Worm (Caenorhabditis elegans): ENCODE measurements around the gene F20H11.1.

F20H11.1 gene

ce11 chrIII:6581585-6581984 lies 10.4 kb downstream of the F20H11.1 start, which contains the start of gene acr-21:
acr-21 (plus strand) TSS chrIII:6581885.
- no peak for TF ChIP-seq athp-1 (tag; optimal IDR thresholded peaks at IDR 0.05)
- TF ChIP-seq F55B11.4 (tag; optimal IDR thresholded peaks at IDR 0.05; ENCODE audit: borderline replicate concordance, insufficient read depth), result no peak
- TF ChIP-seq hrde-1 (tag; optimal IDR thresholded peaks at IDR 0.05; ENCODE audit: borderline replicate concordance), result no peak
- no peak for TF ChIP-seq Y53G8AR.9 (GFP tag; conservative IDR thresholded peaks at IDR 0.05)
- TF ChIP-seq zim-3 (tag; optimal IDR thresholded peaks at IDR 0.05), result no peak
- no peak for TF ChIP-seq let-607 (tag; optimal IDR thresholded peaks at IDR 0.05)
- no peak for TF ChIP-seq Y53F4B.3 (GFP tag; IDR thresholded peaks at IDR 0.05)
- TF ChIP-seq somi-1 (GFP tag; optimal IDR thresholded peaks at IDR 0.05), result no peak
- TF ChIP-seq unc-62 (GFP tag; optimal IDR thresholded peaks at IDR 0.05), result no peak
- TF ChIP-seq dpff-1 (tag; optimal IDR thresholded peaks at IDR 0.05), result no peak
- TF ChIP-seq die-1 (tag; optimal IDR thresholded peaks at IDR 0.05), result no peak
- no peak for TF ChIP-seq T07F8.4 (tag; optimal IDR thresholded peaks at IDR 0.05)
- TF ChIP-seq B0261.1 (tag; optimal IDR thresholded peaks at IDR 0.05), result no peak
- no peak for TF ChIP-seq lag-1 (GFP tag; IDR thresholded peaks at IDR 0.05)

- no peak for TF ChIP-seq nfya-2 (GFP tag; IDR thresholded peaks at IDR 0.05)
- TF ChIP-seq cebp-1 (GFP tag; IDR thresholded peaks at IDR 0.05), result no peak
- no peak for TF ChIP-seq cebp-1 (tag; optimal IDR thresholded peaks at IDR 0.05)
- TF ChIP-seq mxl-1 (tag; optimal IDR thresholded peaks at IDR 0.05), result no peak
- no peak for TF ChIP-seq ama-1 (optimal IDR thresholded peaks at IDR 0.05)
- no peak for TF ChIP-seq ama-1 (GFP tag; optimal IDR thresholded peaks at IDR 0.05)
- no peak for TF ChIP-seq B0261.1 (tag; optimal IDR thresholded peaks at IDR 0.05)
- TF ChIP-seq nhr-90 (tag; optimal IDR thresholded peaks at IDR 0.05), result no peak
- TF ChIP-seq F22D6.2 (tag; optimal IDR thresholded peaks at IDR 0.05), result no peak
- TF ChIP-seq cebp-2 (GFP tag; IDR thresholded peaks at IDR 0.05), result no peak
- no peak for TF ChIP-seq ztf-25 (GFP tag; IDR thresholded peaks at IDR 0.05)
- no peak for TF ChIP-seq lin-54 (GFP tag; optimal IDR thresholded peaks at IDR 0.05)
- no peak for TF ChIP-seq Y56A3A.18 (GFP tag; IDR thresholded peaks at IDR 0.05)
- TF ChIP-seq F55B11.4 (tag; optimal IDR thresholded peaks at IDR 0.05; ENCODE audit: borderline replicate concordance, insufficient read depth), result no peak
- no peak for TF ChIP-seq unc-62 (GFP tag; optimal IDR thresholded peaks at IDR 0.05)
- no peak for TF ChIP-seq xnd-1 (tag; optimal IDR thresholded peaks at IDR 0.05)
- no peak for TF ChIP-seq hmg-20 (GFP tag; IDR thresholded peaks at IDR 0.05)
- TF ChIP-seq lsl-1 (GFP tag; optimal IDR thresholded peaks at IDR 0.05), result no peak
Observed at ce11 chrIII:6579398-6579797, 12.6 kb downstream of the F20H11.1 start, which contains the start of gene F27B3.8. F27B3.8 (plus strand) TSS chrIII:6579698.

- no peak for TF ChIP-seq F37B4.10 (GFP tag; IDR thresholded peaks at IDR 0.05)
- TF ChIP-seq madf-8 (GFP tag; conservative IDR thresholded peaks at IDR 0.05), result no peak
- TF ChIP-seq nfya-2 (GFP tag; IDR thresholded peaks at IDR 0.05), result no peak
- TF ChIP-seq snpc-1.3 (tag; optimal IDR thresholded peaks at IDR 0.05; ENCODE audit: insufficient read depth), result no peak
Observed at ce11 chrIII:6578505-6578904, 13.5 kb downstream of the F20H11.1 start, which contains the start of gene F27B3.6. F27B3.6 (minus strand) TSS chrIII:6578605.

ce11 chrIII:6577159-6577558 lies 14.8 kb downstream of the F20H11.1 start:
- no peak for TF ChIP-seq hmg-20 (GFP tag; IDR thresholded peaks at IDR 0.05)
- no peak for TF ChIP-seq lin-26 (GFP tag; IDR thresholded peaks at IDR 0.05)
- TF ChIP-seq C06A6.2 (GFP tag; conservative IDR thresholded peaks at IDR 0.05), result no peak
- no peak for TF ChIP-seq ztf-3 (GFP tag; optimal IDR thresholded peaks at IDR 0.05)
- no peak for TF ChIP-seq madf-8 (GFP tag; conservative IDR thresholded peaks at IDR 0.05)
- TF ChIP-seq F57A8.1 (GFP tag; optimal IDR thresholded peaks at IDR 0.05), result no peak
- no peak for TF ChIP-seq ccch-3 (GFP tag; optimal IDR thresholded peaks at IDR 0.05)
- TF ChIP-seq snpc-4 (GFP tag; optimal IDR thresholded peaks at IDR 0.05), result no peak
- TF ChIP-seq snpc-4 (tag; optimal IDR thresholded peaks at IDR 0.05), result no peak
- no peak for TF ChIP-seq nfya-2 (GFP tag; IDR thresholded peaks at IDR 0.05)
- TF ChIP-seq lsy-27 (tag; optimal IDR thresholded peaks at IDR 0.05; ENCODE audit: borderline replicate concordance, insufficient read depth), result no peak
- no peak for TF ChIP-seq sea-2 (GFP tag; IDR thresholded peaks at IDR 0.05)
- no peak for TF ChIP-seq nhr-179 (tag; optimal IDR thresholded peaks at IDR 0.05)
- TF ChIP-seq ztf-26 (tag; optimal IDR thresholded peaks at IDR 0.05), result no peak
- no peak for TF ChIP-seq ztf-28 (GFP tag; IDR thresholded peaks at IDR 0.05)
- no peak for TF ChIP-seq attf-6 (GFP tag; IDR thresholded peaks at IDR 0.05)
- no peak for TF ChIP-seq T07F8.4 (tag; optimal IDR thresholded peaks at IDR 0.05)
- no peak for TF ChIP-seq Y53F4B.3 (GFP tag; IDR thresholded peaks at IDR 0.05)
